Fruit fly (Drosophila melanogaster) whole organism, embryonic: ENCODE measurements around the gene CG14085.

ENCODE experiments used
- Bdp1 ChIP-seq: fragments of 200-800 bp; sonication (Bioruptor generic); optimal IDR thresholded peaks from 3 replicates; lab custom pipeline; 2016; ENCODE audit warnings: missing biosample characterization, missing genetic modification characterization
- CG10209 ChIP-seq: fragments of 200-800 bp; sonication (Bioruptor generic); optimal IDR thresholded peaks from 3 replicates; lab custom pipeline; 2017; ENCODE audit warnings: missing biosample characterization, mild to moderate bottlenecking, missing genetic modification characterization, missing genetic modification reagents
- CG10366 ChIP-seq: fragments of 200-800 bp; sonication (Bioruptor generic); IDR thresholded peaks from 2 replicates; pipeline ENCODE4 v1.3.6; 2022; ENCODE audit warnings: missing biosample characterization, missing genetic modification characterization
- CG10431 ChIP-seq: fragments of 200-800 bp; sonication (Bioruptor generic); optimal IDR thresholded peaks from 3 replicates; lab custom pipeline; 2018; ENCODE audit warnings: missing biosample characterization, mild to moderate bottlenecking, missing genetic modification characterization
- CG10565 ChIP-seq: fragments of 200-800 bp; sonication (Bioruptor generic); optimal IDR thresholded peaks from 3 replicates; lab custom pipeline; 2016; ENCODE audit warnings: missing biosample characterization, mild to moderate bottlenecking, missing genetic modification characterization
- CG12659 ChIP-seq: fragments of 200-800 bp; sonication (Bioruptor generic); optimal IDR thresholded peaks from 3 replicates; lab custom pipeline; 2017; ENCODE audit warnings: mild to moderate bottlenecking, missing biosample characterization, missing genetic modification reagents, missing genetic modification characterization
- CG13123 ChIP-seq: fragments of 200-800 bp; sonication (Bioruptor generic); optimal IDR thresholded peaks from 2 replicates; lab custom pipeline; 2016; ENCODE audit warnings: missing biosample characterization, missing genetic modification characterization
- CG15011 ChIP-seq: fragments of 200-800 bp; sonication (Bioruptor generic); optimal IDR thresholded peaks from 3 replicates; lab custom pipeline; 2018; ENCODE audit warnings: missing biosample characterization, mild to moderate bottlenecking, missing genetic modification characterization
- CG17328 ChIP-seq: fragments of 200-800 bp; sonication (Bioruptor generic); IDR thresholded peaks from 2 replicates; pipeline ENCODE4 v1.3.6; 2022; ENCODE audit warnings: missing biosample characterization, missing genetic modification characterization
- CG17568 ChIP-seq: fragments of 200-800 bp; sonication (Bioruptor generic); optimal IDR thresholded peaks from 2 replicates; lab custom pipeline; 2018; ENCODE audit warnings: missing biosample characterization, mild to moderate bottlenecking, missing genetic modification characterization, moderate library complexity
- CG2678 ChIP-seq: fragments of 200-800 bp; sonication (Bioruptor generic); optimal IDR thresholded peaks from 3 replicates; lab custom pipeline; 2019; ENCODE audit warnings: missing biosample characterization, mild to moderate bottlenecking, missing genetic modification characterization, moderate library complexity
- CG2889 ChIP-seq: fragments of 200-800 bp; sonication (Bioruptor generic); IDR thresholded peaks from 3 replicates; pipeline ENCODE4 v1.3.6; 2022; ENCODE audit warnings: missing biosample characterization, missing genetic modification characterization
- CG3065 ChIP-seq: fragments of 200-800 bp; sonication (Bioruptor generic); optimal IDR thresholded peaks from 2 replicates; lab custom pipeline; 2016; ENCODE audit warnings: missing biosample characterization, missing genetic modification characterization
- CG3281 ChIP-seq: fragments of 200-800 bp; sonication (Bioruptor generic); optimal IDR thresholded peaks from 3 replicates; lab custom pipeline; 2017; ENCODE audit warnings: missing biosample characterization, mild to moderate bottlenecking, missing genetic modification characterization
- CG33213 ChIP-seq: fragments of 200-800 bp; sonication (Bioruptor generic); optimal IDR thresholded peaks from 3 replicates; lab custom pipeline; 2016; ENCODE audit warnings: missing biosample characterization, missing genetic modification characterization
- CG33557 ChIP-seq: fragments of 200-800 bp; sonication (Bioruptor generic); optimal IDR thresholded peaks from 2 replicates; lab custom pipeline; 2019; ENCODE audit warnings: missing biosample characterization, mild to moderate bottlenecking, missing genetic modification characterization, moderate library complexity
- CG34422 ChIP-seq: fragments of 200-800 bp; sonication (Bioruptor generic); IDR thresholded peaks from 3 replicates; pipeline ENCODE4 v1.3.6; 2022; ENCODE audit warnings: missing biosample characterization, missing genetic modification characterization
- CG42726 ChIP-seq: fragments of 200-800 bp; sonication (Bioruptor generic); IDR thresholded peaks from 2 replicates; pipeline ENCODE4 v1.3.6; 2022; ENCODE audit warnings: missing biosample characterization, missing genetic modification characterization; ENCODE audit not compliant: partially characterized antibody
- CG7357 ChIP-seq: fragments of 200-800 bp; sonication (Bioruptor generic); IDR thresholded peaks from 3 replicates; pipeline ENCODE4 v1.3.6; 2022; ENCODE audit warnings: missing biosample characterization, missing genetic modification characterization
- CG7987 ChIP-seq: fragments of 200-800 bp; sonication (Bioruptor generic); optimal IDR thresholded peaks from 2 replicates; lab custom pipeline; 2018; ENCODE audit warnings: missing biosample characterization, mild to moderate bottlenecking, missing genetic modification characterization, moderate library complexity
- CG8089 ChIP-seq: fragments of 200-800 bp; sonication (Bioruptor generic); optimal IDR thresholded peaks from 3 replicates; lab custom pipeline; 2016; ENCODE audit warnings: missing biosample characterization, missing genetic modification characterization
- CG9609 ChIP-seq: fragments of 200-800 bp; sonication (Bioruptor generic); optimal IDR thresholded peaks from 3 replicates; lab custom pipeline; 2016; ENCODE audit warnings: missing biosample characterization, missing genetic modification characterization
- CHES-1-like ChIP-seq: fragments of 200-800 bp; sonication (Bioruptor generic); optimal IDR thresholded peaks from 2 replicates; lab custom pipeline; 2016; ENCODE audit warnings: missing biosample characterization, missing genetic modification characterization
- Camta ChIP-seq: fragments of 200-800 bp; sonication (Bioruptor generic); optimal IDR thresholded peaks from 2 replicates; lab custom pipeline; 2016; ENCODE audit warnings: missing biosample characterization, missing genetic modification characterization
- Dbx ChIP-seq: fragments of 200-800 bp; sonication (Bioruptor generic); IDR thresholded peaks from 3 replicates; pipeline ENCODE4 v1.3.6; 2022; ENCODE audit warnings: missing biosample characterization, missing genetic modification characterization
- GATAe ChIP-seq: fragments of 200-800 bp; sonication (Bioruptor generic); conservative IDR thresholded peaks from 2 replicates; pipeline ENCODE4 v1.3.6; 2022; ENCODE audit warnings: missing biosample characterization, missing genetic modification characterization
- HHEX ChIP-seq: fragments of 200-800 bp; sonication (Bioruptor generic); optimal IDR thresholded peaks from 3 replicates; lab custom pipeline; 2017; ENCODE audit warnings: missing biosample characterization, mild to moderate bottlenecking, missing genetic modification characterization, missing genetic modification reagents
- Oli ChIP-seq: fragments of 200-800 bp; sonication (Bioruptor generic); optimal IDR thresholded peaks from 2 replicates; lab custom pipeline; 2018; ENCODE audit warnings: missing biosample characterization, mild to moderate bottlenecking, missing genetic modification characterization, moderate library complexity
- Ravus ChIP-seq: fragments of 200-800 bp; sonication (Bioruptor generic); IDR thresholded peaks from 2 replicates; pipeline ENCODE4 v1.3.6; 2022; ENCODE audit warnings: missing biosample characterization, missing genetic modification characterization
- Sin3A ChIP-seq: fragments of >200 bp; optimal IDR thresholded peaks from 2 replicates; lab custom pipeline; 2018
- Sry-β ChIP-seq: fragments of 200-800 bp; sonication (Bioruptor generic); optimal IDR thresholded peaks from 2 replicates; lab custom pipeline; 2018; ENCODE audit warnings: missing biosample characterization, mild to moderate bottlenecking, missing genetic modification characterization, moderate library complexity
- Sry-δ ChIP-seq: fragments of 200-800 bp; sonication (Bioruptor generic); optimal IDR thresholded peaks from 2 replicates; lab custom pipeline; 2016; ENCODE audit warnings: missing biosample characterization, missing genetic modification characterization
- TFAM ChIP-seq: fragments of 200-800 bp; sonication (Bioruptor generic); optimal IDR thresholded peaks from 2 replicates; lab custom pipeline; 2017; ENCODE audit warnings: missing biosample characterization, missing genetic modification characterization, inconsistent platforms
- ac ChIP-seq: fragments of 200-800 bp; sonication (Bioruptor generic); optimal IDR thresholded peaks from 3 replicates; lab custom pipeline; 2017; ENCODE audit warnings: missing biosample characterization, mild to moderate bottlenecking, missing genetic modification characterization
- ato ChIP-seq: fragments of 200-800 bp; sonication (Bioruptor generic); IDR thresholded peaks from 2 replicates; pipeline ENCODE4 v1.3.6; 2022; ENCODE audit warnings: missing biosample characterization, missing genetic modification characterization; ENCODE audit not compliant: partially characterized antibody
- bcd ChIP-seq: fragments of 200-800 bp; sonication (Bioruptor generic); optimal IDR thresholded peaks from 2 replicates; lab custom pipeline; 2017; ENCODE audit warnings: missing biosample characterization, mild to moderate bottlenecking, missing genetic modification characterization
- dan ChIP-seq: fragments of 200-800 bp; sonication (Bioruptor generic); IDR thresholded peaks from 2 replicates; pipeline ENCODE4 v1.3.6; 2022; ENCODE audit warnings: missing biosample characterization, missing genetic modification characterization
- dmrt11E ChIP-seq: fragments of 200-800 bp; sonication (Bioruptor generic); optimal IDR thresholded peaks from 3 replicates; lab custom pipeline; 2018; ENCODE audit warnings: missing biosample characterization, mild to moderate bottlenecking, missing genetic modification characterization, moderate library complexity
- esg ChIP-seq: fragments of 200-800 bp; sonication (Bioruptor generic); conservative IDR thresholded peaks from 2 replicates; pipeline ENCODE4 v1.3.6; 2022; ENCODE audit warnings: missing biosample characterization, missing genetic modification characterization
- hkb ChIP-seq, 2 experiments: fragments of 200-800 bp in 1 of 2; fragments of >200 bp in 1 of 2; sonication (Bioruptor generic) in 1 of 2; IDR thresholded peaks in 1 of 2; optimal IDR thresholded peaks in 1 of 2; 2 replicates each; pipeline versions ENCODE4 v1.3.6 to Lab custom; 2017 to 2022; ENCODE audit warnings: missing biosample characterization in 1 of 2, missing genetic modification characterization in 1 of 2
- inv ChIP-seq: fragments of 200-800 bp; sonication (Bioruptor generic); IDR thresholded peaks from 2 replicates; pipeline ENCODE4 v1.3.6; 2022; ENCODE audit warnings: missing biosample characterization, missing genetic modification characterization; ENCODE audit not compliant: partially characterized antibody
- kni ChIP-seq: fragments of 200-800 bp; sonication (Bioruptor generic); optimal IDR thresholded peaks from 3 replicates; lab custom pipeline; 2017; ENCODE audit warnings: mild to moderate bottlenecking, missing biosample characterization, missing genetic modification reagents, missing genetic modification characterization
- p53 ChIP-seq: fragments of 200-800 bp; sonication (Bioruptor generic); optimal IDR thresholded peaks from 2 replicates; lab custom pipeline; 2016; ENCODE audit warnings: missing biosample characterization, missing genetic modification characterization
- ranshi ChIP-seq: fragments of 200-800 bp; sonication (Bioruptor generic); IDR thresholded peaks from 2 replicates; pipeline ENCODE4 v1.3.6; 2022; ENCODE audit warnings: missing biosample characterization, missing genetic modification characterization
- rib ChIP-seq: fragments of 200-800 bp; sonication (Bioruptor generic); IDR thresholded peaks from 2 replicates; pipeline ENCODE4 v1.3.6; 2022; ENCODE audit warnings: missing biosample characterization, missing genetic modification characterization
- sens ChIP-seq: fragments of 200-800 bp; sonication (Bioruptor generic); peaks from one replicate; lab custom pipeline; 2016; ENCODE audit warnings: missing biosample characterization, missing genetic modification characterization
- slp2 ChIP-seq: fragments of 200-800 bp; sonication (Bioruptor generic); optimal IDR thresholded peaks from 2 replicates; lab custom pipeline; 2016; ENCODE audit warnings: missing biosample characterization, missing genetic modification characterization
- tio ChIP-seq: fragments of 200-800 bp; sonication (Bioruptor generic); optimal IDR thresholded peaks from 2 replicates; lab custom pipeline; 2017; ENCODE audit warnings: missing biosample characterization, missing genetic modification characterization, inconsistent platforms
- z ChIP-seq: fragments of 200-800 bp; sonication (Bioruptor generic); IDR thresholded peaks from 3 replicates; pipeline ENCODE4 v1.3.6; 2022; ENCODE audit warnings: missing biosample characterization, missing genetic modification characterization

The CG14085 gene

dm6 chr3L:19254715-19255428 is 14.3 kb upstream of the CG14085 start, which contains the start of the genes mRpL21 and rept (continued):
- TF ChIP-seq CG12659, result peak; percentile 67
- TF ChIP-seq Oli, result peak; percentile 10
- TF ChIP-seq dan (GFP tag; lab: Robert Waterston, UW), result no peak
- no peak for TF ChIP-seq ac (GFP tag; lab: Kevin White, UChicago)
- no peak for TF ChIP-seq kni (GFP tag; lab: Kevin White, UChicago)
- no peak for TF ChIP-seq CG9609
- peak; percentile 50 for TF ChIP-seq CG17568 (GFP tag; lab: Kevin White, UChicago)
- TF ChIP-seq CG3281, result peak; percentile 87
- peak; percentile 27 for TF ChIP-seq CG10565
- peak; percentile 51 for TF ChIP-seq Bdp1 (GFP tag; lab: Kevin White, UChicago)
- TF ChIP-seq dmrt11E (tag; lab: Kevin White, UChicago), result no peak
- TF ChIP-seq TFAM (GFP tag; lab: Kevin White, UChicago), result no peak
- peak; percentile 36 for TF ChIP-seq CG7987 (GFP tag; lab: Kevin White, UChicago)
- no peak for TF ChIP-seq CG3065 (GFP tag; lab: Kevin White, UChicago)
- TF ChIP-seq Ravus (GFP tag; lab: Robert Waterston, UW), result no peak
- no peak for TF ChIP-seq inv
- TF ChIP-seq CHES-1-like, result peak; percentile 79
- no peak for TF ChIP-seq CG15011 (GFP tag; lab: Kevin White, UChicago)
- TF ChIP-seq p53 (GFP tag; lab: Kevin White, UChicago), result no peak
- TF ChIP-seq rib (GFP tag; lab: Robert Waterston, UW), result no peak
- TF ChIP-seq Sry-β (GFP tag; lab: Kevin White, UChicago), result peak; percentile 96
- peak; percentile 40 for TF ChIP-seq CG10209 (GFP tag; lab: Kevin White, UChicago)
- peak; percentile 55 for TF ChIP-seq Sry-δ (GFP tag; lab: Kevin White, UChicago)
- TF ChIP-seq HHEX (GFP tag; lab: Kevin White, UChicago), result peak; percentile 15
- peak; percentile 59 for TF ChIP-seq Dbx (GFP tag; lab: Robert Waterston, UW)
- no peak for TF ChIP-seq CG2889 (GFP tag; lab: Robert Waterston, UW)
- TF ChIP-seq CG33213 (GFP tag; lab: Kevin White, UChicago), result peak; percentile 22
- TF ChIP-seq CG7357 (GFP tag; lab: Robert Waterston, UW), result no peak
- TF ChIP-seq CG10431, result no peak
- no peak for TF ChIP-seq ranshi
- peak; percentile 55 for TF ChIP-seq CG2678 (tag; lab: Kevin White, UChicago)
- TF ChIP-seq ato (GFP tag; lab: Robert Waterston, UW), result no peak
- TF ChIP-seq Sin3A (lab: Kevin White, UChicago), result peak; percentile 83
- no peak for TF ChIP-seq GATAe (GFP tag; lab: Robert Waterston, UW)
- peak; percentile 89 for TF ChIP-seq sens (GFP tag; lab: Kevin White, UChicago)
- TF ChIP-seq bcd (GFP tag; lab: Kevin White, UChicago), result peak; percentile 45
- no peak for TF ChIP-seq CG42726 (GFP tag; lab: Robert Waterston, UW)
- no peak; the same call in 1 of the 2 replicates for TF ChIP-seq esg (GFP tag; lab: Robert Waterston, UW)
- TF ChIP-seq slp2 (GFP tag; lab: Kevin White, UChicago), result no peak
- peak; percentile 57; the same call in 1 of the 2 replicates for TF ChIP-seq CG17328 (GFP tag; lab: Robert Waterston, UW)
- TF ChIP-seq CG13123 (GFP tag; lab: Kevin White, UChicago), result no peak
- no peak for TF ChIP-seq CG8089 (GFP tag; lab: Kevin White, UChicago)
- TF ChIP-seq hkb (optimal IDR thresholded peaks at IDR 0.05; lab: Kevin White, UChicago), result no peak
- TF ChIP-seq hkb (GFP tag; IDR thresholded peaks at IDR 0.05; lab: Robert Waterston, UW), result 0 out of 2 replicates have a peak, but pooled peaks have one; percentile 17
- TF ChIP-seq CG10366 (GFP tag; lab: Robert Waterston, UW), result peak; percentile 39; the same call in 1 of the 2 replicates
- peak; percentile 37 for TF ChIP-seq Camta (GFP tag; lab: Kevin White, UChicago)
- peak; percentile 34 for TF ChIP-seq CG33557 (GFP tag; lab: Kevin White, UChicago)
- no peak for TF ChIP-seq z (GFP tag; lab: Robert Waterston, UW)
- TF ChIP-seq tio (GFP tag; lab: Kevin White, UChicago), result no peak
- peak; percentile 59; the same call in 1 of the 3 replicates for TF ChIP-seq CG34422 (GFP tag; lab: Robert Waterston, UW)
